Worm (Caenorhabditis elegans): Measurements from ENCODE around the gene C45G9.10.

ce11 chrIII:5074398-5074797 lies 12.7 kb upstream of the C45G9.10 start, which contains the start of gene ttbk-6:
- TF ChIP-seq klf-2 (GFP tag; conservative IDR thresholded peaks at IDR 0.05), result no peak
- no peak for TF ChIP-seq cog-1 (tag; optimal IDR thresholded peaks at IDR 0.05)
- TF ChIP-seq ztf-23 (GFP tag; IDR thresholded peaks at IDR 0.05), result no peak
- TF ChIP-seq tab-1 (GFP tag; IDR thresholded peaks at IDR 0.05), result no peak
- no peak for TF ChIP-seq ztf-29 (GFP tag; IDR thresholded peaks at IDR 0.05)
- no peak for TF ChIP-seq flt-1 (GFP tag; IDR thresholded peaks at IDR 0.05)
- TF ChIP-seq T22C8.4 (GFP tag; IDR thresholded peaks at IDR 0.05), result no peak

All from whole organism, midembryonic.